Fruit fly (Drosophila melanogaster) whole organism, embryonic: ENCODE measurements around the gene Tep1.
A peak's percentile ranks its signal among the peaks of the same experiment; 100 is the strongest.

Experiments
- Antp ChIP-seq: fragments of 200-800 bp; sonication (Bioruptor generic); optimal IDR thresholded peaks from 3 replicates; lab custom pipeline; 2016; ENCODE audit warnings: missing biosample characterization, missing genetic modification characterization
- Atf-2 ChIP-seq: fragments of 200-800 bp; sonication (Bioruptor generic); optimal IDR thresholded peaks from 2 replicates; lab custom pipeline; 2016; ENCODE audit warnings: missing biosample characterization, missing genetic modification characterization
- Bteb2 ChIP-seq: fragments of 200-800 bp; sonication (Bioruptor generic); optimal IDR thresholded peaks from 2 replicates; lab custom pipeline; 2016; ENCODE audit warnings: missing biosample characterization, missing genetic modification characterization
- CG10366 ChIP-seq: fragments of 200-800 bp; sonication (Bioruptor generic); IDR thresholded peaks from 2 replicates; pipeline ENCODE4 v1.3.6; 2022; ENCODE audit warnings: missing biosample characterization, missing genetic modification characterization
- CG12769 ChIP-seq: fragments of 200-800 bp; sonication (Bioruptor generic); optimal IDR thresholded peaks from 2 replicates; lab custom pipeline; 2019; ENCODE audit warnings: missing biosample characterization, mild to moderate bottlenecking, missing genetic modification characterization, moderate library complexity
- CG13424 ChIP-seq: fragments of 200-800 bp; sonication (Bioruptor generic); optimal IDR thresholded peaks from 2 replicates; lab custom pipeline; 2019; ENCODE audit warnings: missing biosample characterization, mild to moderate bottlenecking, missing genetic modification characterization, moderate library complexity
- CG13775 ChIP-seq: fragments of 200-800 bp; sonication (Bioruptor generic); optimal IDR thresholded peaks from 3 replicates; lab custom pipeline; 2017; ENCODE audit warnings: missing biosample characterization, mild to moderate bottlenecking, missing genetic modification characterization
- CG15696 ChIP-seq: fragments of 200-800 bp; sonication (Bioruptor generic); optimal IDR thresholded peaks from 2 replicates; lab custom pipeline; 2019; ENCODE audit warnings: missing biosample characterization, mild to moderate bottlenecking, missing genetic modification characterization, moderate library complexity
- CG17829 ChIP-seq: fragments of 200-800 bp; optimal IDR thresholded peaks from 2 replicates; lab custom pipeline; 2019; ENCODE audit warnings: missing biosample characterization, mild to moderate bottlenecking, missing genetic modification characterization, moderate library complexity
- CG18011 ChIP-seq: fragments of 200-800 bp; sonication (Bioruptor generic); optimal IDR thresholded peaks from 2 replicates; lab custom pipeline; 2017; ENCODE audit warnings: missing biosample characterization, missing genetic modification characterization, mild to moderate bottlenecking, moderate library complexity, missing genotype
- CG31388 ChIP-seq: fragments of 200-800 bp; sonication (Bioruptor generic); optimal IDR thresholded peaks from 2 replicates; lab custom pipeline; 2016; ENCODE audit warnings: missing biosample characterization, missing genetic modification characterization
- CG34376 ChIP-seq: fragments of 200-800 bp; sonication (Bioruptor generic); optimal IDR thresholded peaks from 2 replicates; lab custom pipeline; 2018; ENCODE audit warnings: missing biosample characterization, mild to moderate bottlenecking, missing genetic modification characterization
- CG3995 ChIP-seq: fragments of 200-800 bp; sonication (Bioruptor generic); optimal IDR thresholded peaks from 3 replicates; lab custom pipeline; 2016; ENCODE audit warnings: missing biosample characterization, missing genetic modification characterization
- CG4854 ChIP-seq: fragments of 200-800 bp; sonication (Bioruptor generic); optimal IDR thresholded peaks from 2 replicates; lab custom pipeline; 2016; ENCODE audit warnings: missing biosample characterization, missing genetic modification characterization, inconsistent platforms
- CG7928 ChIP-seq: fragments of 200-800 bp; sonication (Bioruptor generic); optimal IDR thresholded peaks from 2 replicates; lab custom pipeline; 2017; ENCODE audit warnings: missing biosample characterization, mild to moderate bottlenecking, missing genetic modification characterization
- CG7987 ChIP-seq: fragments of 200-800 bp; sonication (Bioruptor generic); optimal IDR thresholded peaks from 2 replicates; lab custom pipeline; 2018; ENCODE audit warnings: missing biosample characterization, mild to moderate bottlenecking, missing genetic modification characterization, moderate library complexity
- CG8281 ChIP-seq: fragments of 200-800 bp; sonication (Bioruptor generic); optimal IDR thresholded peaks from 2 replicates; lab custom pipeline; 2018; ENCODE audit warnings: missing biosample characterization, mild to moderate bottlenecking, missing genetic modification characterization, moderate library complexity
- CG9797 ChIP-seq: fragments of 200-800 bp; sonication (Bioruptor generic); optimal IDR thresholded peaks from 3 replicates; lab custom pipeline; 2018; ENCODE audit warnings: missing biosample characterization, mild to moderate bottlenecking, missing genetic modification characterization
- CTCF ChIP-seq: fragments of 200-800 bp; sonication (Bioruptor generic); optimal IDR thresholded peaks from 2 replicates; lab custom pipeline; 2017; ENCODE audit warnings: missing biosample characterization, mild to moderate bottlenecking, missing genetic modification characterization, moderate library complexity
- D ChIP-seq, 2 experiments: fragments of 200-800 bp in 1 of 2; fragments of >200 bp in 1 of 2; sonication (Bioruptor generic) in 1 of 2; optimal IDR thresholded peaks; 2 replicates in 1 of 2; 3 replicates in 1 of 2; lab custom pipeline; 2017; ENCODE audit warnings: mild to moderate bottlenecking in 1 of 2, missing biosample characterization in 1 of 2, missing genetic modification characterization in 1 of 2, missing genetic modification reagents in 1 of 2
- Dip2 ChIP-seq: fragments of 200-800 bp; sonication (Bioruptor generic); IDR thresholded peaks from 2 replicates; pipeline ENCODE4 v1.3.6; 2022; ENCODE audit warnings: missing biosample characterization, missing genetic modification characterization
- E2f2 ChIP-seq: fragments of 200-800 bp; sonication (Bioruptor generic); IDR thresholded peaks from 2 replicates; pipeline ENCODE4 v1.3.6; 2022; ENCODE audit warnings: missing biosample characterization, missing genetic modification characterization
- ERR ChIP-seq: fragments of 200-800 bp; sonication (Bioruptor generic); optimal IDR thresholded peaks from 2 replicates; lab custom pipeline; 2016; ENCODE audit warnings: missing biosample characterization, missing genetic modification characterization
- Gsc ChIP-seq: fragments of 200-800 bp; sonication (Bioruptor generic); IDR thresholded peaks from 2 replicates; pipeline ENCODE4 v1.3.6; 2022; ENCODE audit warnings: missing biosample characterization, missing genetic modification characterization
- HmgZ ChIP-seq: fragments of 200-800 bp; sonication (Bioruptor generic); optimal IDR thresholded peaks from 2 replicates; lab custom pipeline; 2018; ENCODE audit warnings: missing biosample characterization, mild to moderate bottlenecking, missing genetic modification characterization
- Med ChIP-seq: fragments of 200-800 bp; sonication (Bioruptor generic); peaks from one replicate; lab custom pipeline; 2016; ENCODE audit warnings: missing biosample characterization, missing genetic modification characterization, mild to moderate bottlenecking, inconsistent platforms, moderate library complexity
- Neu2 ChIP-seq: fragments of 200-800 bp; sonication (Bioruptor generic); optimal IDR thresholded peaks from 3 replicates; lab custom pipeline; 2016; ENCODE audit warnings: missing biosample characterization, missing genetic modification characterization, borderline replicate concordance
- Pdp1 ChIP-seq, 2 experiments: fragments of 200-800 bp; sonication (Bioruptor generic); optimal IDR thresholded peaks; 3 replicates each; lab custom pipeline; 2016; ENCODE audit warnings: missing biosample characterization in 2 of 2, missing genetic modification characterization in 2 of 2, mild to moderate bottlenecking in 1 of 2, moderate library complexity in 1 of 2
- Rfx ChIP-seq: fragments of 200-800 bp; sonication (Bioruptor generic); IDR thresholded peaks from 2 replicates; pipeline ENCODE4 v1.3.6; 2022; ENCODE audit warnings: missing biosample characterization, missing genetic modification characterization
- Rx ChIP-seq: fragments of 200-800 bp; sonication (Bioruptor generic); IDR thresholded peaks from 2 replicates; pipeline ENCODE4 v1.3.6; 2022; ENCODE audit warnings: missing biosample characterization, missing genetic modification characterization
- ash1 ChIP-seq: fragments of 200-800 bp; sonication (Bioruptor generic); optimal IDR thresholded peaks from 2 replicates; lab custom pipeline; 2018; ENCODE audit warnings: missing biosample characterization, mild to moderate bottlenecking, missing genetic modification characterization
- bab2 ChIP-seq: fragments of 200-800 bp; sonication (Bioruptor generic); optimal IDR thresholded peaks from 2 replicates; lab custom pipeline; 2016; ENCODE audit warnings: missing biosample characterization, missing genetic modification characterization
- bcd ChIP-seq: fragments of 200-800 bp; sonication (Bioruptor generic); optimal IDR thresholded peaks from 2 replicates; lab custom pipeline; 2017; ENCODE audit warnings: missing biosample characterization, mild to moderate bottlenecking, missing genetic modification characterization
- br ChIP-seq: fragments of >200 bp; optimal IDR thresholded peaks from 2 replicates; lab custom pipeline; 2017
- crp ChIP-seq, 2 experiments: fragments of 200-800 bp; sonication (Bioruptor generic); optimal IDR thresholded peaks; 2 replicates in 1 of 2; 3 replicates in 1 of 2; lab custom pipeline; 2017; ENCODE audit warnings: missing biosample characterization in 2 of 2, missing genetic modification characterization in 2 of 2, mild to moderate bottlenecking in 1 of 2, moderate library complexity in 1 of 2
- eyg ChIP-seq: fragments of 200-800 bp; sonication (Bioruptor generic); optimal IDR thresholded peaks from 3 replicates; lab custom pipeline; 2016; ENCODE audit warnings: missing biosample characterization, missing genetic modification characterization
- fd102C ChIP-seq: fragments of 200-800 bp; sonication (Bioruptor generic); optimal IDR thresholded peaks from 2 replicates; lab custom pipeline; 2018; ENCODE audit warnings: missing biosample characterization, mild to moderate bottlenecking, missing genetic modification characterization, moderate library complexity
- fru ChIP-seq: fragments of >200 bp; optimal IDR thresholded peaks from 2 replicates; lab custom pipeline; 2017
- inv ChIP-seq: fragments of 200-800 bp; sonication (Bioruptor generic); IDR thresholded peaks from 2 replicates; pipeline ENCODE4 v1.3.6; 2022; ENCODE audit warnings: missing biosample characterization, missing genetic modification characterization; ENCODE audit not compliant: partially characterized antibody
- ken ChIP-seq: fragments of 200-800 bp; sonication (Bioruptor generic); IDR thresholded peaks from 3 replicates; pipeline ENCODE4 v1.3.6; 2022; ENCODE audit warnings: missing biosample characterization, missing genetic modification characterization
- mirr ChIP-seq: fragments of 200-800 bp; sonication (Bioruptor generic); optimal IDR thresholded peaks from 3 replicates; lab custom pipeline; 2018; ENCODE audit warnings: missing biosample characterization, mild to moderate bottlenecking, missing genetic modification characterization
- pan ChIP-seq, 4 experiments: fragments of >200 bp in 3 of 4; fragments of 200-800 bp in 1 of 4; sonication (Bioruptor generic) in 1 of 4; optimal IDR thresholded peaks in 3 of 4; IDR thresholded peaks in 1 of 4; 2 replicates each; pipeline versions ENCODE4 v1.3.6 to Lab custom; 2017 to 2022; ENCODE audit warnings: missing biosample characterization in 2 of 4, missing genetic modification characterization in 2 of 4, mixed read lengths in 1 of 4
- prd ChIP-seq, 3 experiments: fragments of >200 bp in 2 of 3; fragments of 200-800 bp in 1 of 3; sonication (Bioruptor generic) in 1 of 3; optimal IDR thresholded peaks in 2 of 3; IDR thresholded peaks in 1 of 3; 2 replicates in 2 of 3; 3 replicates in 1 of 3; pipeline versions ENCODE4 v1.3.6 to Lab custom; 2017 to 2022; ENCODE audit warnings: missing biosample characterization in 1 of 3, missing genetic modification characterization in 1 of 3
- pros ChIP-seq: fragments of 200-800 bp; sonication (Bioruptor generic); optimal IDR thresholded peaks from 3 replicates; lab custom pipeline; 2019; ENCODE audit warnings: missing biosample characterization, mild to moderate bottlenecking, missing genetic modification characterization, moderate library complexity
- shn ChIP-seq: fragments of 200-800 bp; sonication (Bioruptor generic); optimal IDR thresholded peaks from 3 replicates; lab custom pipeline; 2016; ENCODE audit warnings: missing biosample characterization, missing genetic modification characterization
- sima ChIP-seq: fragments of 200-800 bp; sonication (Bioruptor generic); optimal IDR thresholded peaks from 2 replicates; lab custom pipeline; 2016; ENCODE audit warnings: missing biosample characterization, missing genetic modification characterization
- tin ChIP-seq: fragments of 200-800 bp; sonication (Bioruptor generic); optimal IDR thresholded peaks from 3 replicates; lab custom pipeline; 2016; ENCODE audit warnings: missing biosample characterization, missing genetic modification characterization
- zfh2 ChIP-seq: fragments of 200-800 bp; sonication (Bioruptor generic); optimal IDR thresholded peaks from 2 replicates; lab custom pipeline; 2016; ENCODE audit warnings: missing biosample characterization, missing genetic modification characterization

The Tep1 gene

DNA sequence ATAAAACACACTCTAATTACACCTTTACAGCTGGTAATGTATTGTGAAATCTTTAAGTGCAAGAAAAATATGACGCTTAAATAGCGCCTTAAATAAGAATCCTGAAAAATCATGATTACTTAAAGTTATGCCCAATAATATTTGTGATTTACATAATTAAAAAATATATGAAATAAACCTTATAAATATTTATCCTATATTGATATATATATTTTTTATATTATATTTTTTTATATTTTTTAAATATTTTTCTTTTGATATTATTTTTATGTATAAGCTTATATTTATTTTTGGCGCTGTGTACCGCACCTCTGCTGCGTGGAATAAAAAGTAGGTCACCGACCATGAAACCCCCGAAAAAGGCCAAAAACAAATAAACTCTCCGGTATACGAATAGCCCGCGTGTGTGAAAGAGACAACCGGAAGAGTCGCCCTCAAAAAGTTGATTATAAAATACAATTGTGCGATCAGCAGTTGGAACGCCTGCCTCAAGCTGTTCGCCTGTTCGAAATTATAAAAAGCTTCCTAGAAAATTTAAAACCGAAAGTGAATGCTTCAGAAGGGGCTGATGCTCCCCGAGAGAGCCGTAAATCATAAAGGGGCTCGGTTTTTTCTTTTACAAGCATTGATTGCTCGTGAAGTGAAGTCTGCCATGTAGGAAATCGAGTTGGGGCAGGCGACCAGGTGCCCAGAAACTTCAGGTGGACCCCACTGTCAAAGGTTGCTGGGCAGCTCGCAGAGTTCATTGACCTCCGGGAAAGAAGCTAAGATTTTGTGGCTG is 15.1 kb upstream of the Tep1 start (continued):
- TF ChIP-seq ash1 (no peak), fd102C (GFP tag; lab: Kevin White, UChicago) (no peak), CG18011 (GFP tag; lab: Kevin White, UChicago) (no peak), CG15696 (tag; lab: Kevin White, UChicago) (no peak), ken (GFP tag; lab: Robert Waterston, UW) (no peak), fru (no peak), shn (no peak), CG7987 (GFP tag; lab: Kevin White, UChicago) (peak; percentile 48), bcd (GFP tag; lab: Kevin White, UChicago) (peak; percentile 10), pan (optimal IDR thresholded peaks at IDR 0.05; lab: Kevin White, UChicago) (no peak), pan (GFP tag; optimal IDR thresholded peaks at IDR 0.05 in 1 of 2, IDR thresholded peaks at IDR 0.05 in 1 of 2) (peak in 1 of 2 experiments; percentile 62), D (optimal IDR thresholded peaks at IDR 0.05; lab: Kevin White, UChicago) (no peak), D (GFP tag; optimal IDR thresholded peaks at IDR 0.05; lab: Kevin White, UChicago) (peak; percentile 37), ERR (GFP tag; lab: Kevin White, UChicago) (no peak), CTCF (GFP tag; lab: Kevin White, UChicago) (no peak), CG8281 (no peak), Atf-2 (GFP tag; lab: Kevin White, UChicago) (no peak), Dip2 (GFP tag; lab: Robert Waterston, UW) (no peak), Rfx (GFP tag; lab: Robert Waterston, UW) (peak; percentile 53; the same call in 1 of the 2 replicates), CG4854 (GFP tag; lab: Kevin White, UChicago) (no peak), Antp (GFP tag; lab: Kevin White, UChicago) (no peak), br (lab: Kevin White, UChicago) (no peak), mirr (GFP tag; lab: Kevin White, UChicago) (peak; percentile 82), CG3995 (GFP tag; lab: Kevin White, UChicago) (no peak), E2f2 (GFP tag; lab: Robert Waterston, UW) (no peak), CG13424 (tag; lab: Kevin White, UChicago) (peak; percentile 77), CG31388 (GFP tag; lab: Kevin White, UChicago) (no peak), prd (optimal IDR thresholded peaks at IDR 0.05; lab: Kevin White, UChicago) (no peak), prd (GFP tag; IDR thresholded peaks at IDR 0.05; lab: Robert Waterston, UW) (peak; percentile 19; the same call in 2 of the 3 replicates), pros (GFP tag; lab: Kevin White, UChicago) (peak; percentile 84), Med (GFP tag; lab: Kevin White, UChicago) (peak; percentile 88), Pdp1 (GFP tag; optimal IDR thresholded peaks at IDR 0.05; lab: Kevin White, UChicago) (peak in 1 of 2 experiments; percentile 93), bab2 (GFP tag; lab: Kevin White, UChicago) (no peak), CG17829 (peak; percentile 71), sima (GFP tag; lab: Kevin White, UChicago) (no peak), crp (GFP tag; optimal IDR thresholded peaks at IDR 0.05; lab: Kevin White, UChicago) (peak in 1 of 2 experiments; percentile 45), eyg (GFP tag; lab: Kevin White, UChicago) (no peak), Gsc (GFP tag; lab: Robert Waterston, UW) (no peak), CG34376 (GFP tag; lab: Kevin White, UChicago) (peak; percentile 88), CG9797 (no peak), Bteb2 (no peak), inv (GFP tag; lab: Robert Waterston, UW) (no peak), CG13775 (peak; percentile 4), Rx (GFP tag; lab: Robert Waterston, UW) (no peak), CG10366 (GFP tag; lab: Robert Waterston, UW) (no peak; the same call in 1 of the 2 replicates), HmgZ (tag; lab: Kevin White, UChicago) (peak; percentile 61), Neu2 (no peak), zfh2 (GFP tag; lab: Kevin White, UChicago) (no peak), tin (GFP tag; lab: Kevin White, UChicago) (no peak), CG7928 (GFP tag; lab: Kevin White, UChicago) (no peak), CG12769 (peak; percentile 96)
